Worm (Caenorhabditis elegans): ENCODE results near the gene srv-22.
A peak's percentile ranks its signal among the peaks of the same experiment; 100 is the strongest.

The srv-22 gene

ce11 chrIV:5879853-5880252 is at the start of gene srv-22:
TSS of gene srv-22 (minus strand) at chrIV:5879953.
- TF ChIP-seq ces-1 (GFP tag; optimal IDR thresholded peaks at IDR 0.05) = no peak
- no peak for TF ChIP-seq snpc-1.2 (GFP tag; IDR thresholded peaks at IDR 0.05)
- TF ChIP-seq zfp-3 (GFP tag; conservative IDR thresholded peaks at IDR 0.05) = no peak
- TF ChIP-seq unc-62 (GFP tag; optimal IDR thresholded peaks at IDR 0.05 in 1 of 2) = no peak
- no peak for TF ChIP-seq unc-62 (tag; optimal IDR thresholded peaks at IDR 0.05)
- TF ChIP-seq lin-13 (GFP tag; optimal IDR thresholded peaks at IDR 0.05) = no peak
- no peak for TF ChIP-seq ama-1 (optimal IDR thresholded peaks at IDR 0.05)
- TF ChIP-seq mxl-2 (GFP tag; conservative IDR thresholded peaks at IDR 0.05) = no peak
- TF ChIP-seq egl-43 (GFP tag; IDR thresholded peaks at IDR 0.05) = no peak
- no peak for TF ChIP-seq hlh-30 (tag; optimal IDR thresholded peaks at IDR 0.05; ENCODE audit: insufficient read depth)

DNA sequence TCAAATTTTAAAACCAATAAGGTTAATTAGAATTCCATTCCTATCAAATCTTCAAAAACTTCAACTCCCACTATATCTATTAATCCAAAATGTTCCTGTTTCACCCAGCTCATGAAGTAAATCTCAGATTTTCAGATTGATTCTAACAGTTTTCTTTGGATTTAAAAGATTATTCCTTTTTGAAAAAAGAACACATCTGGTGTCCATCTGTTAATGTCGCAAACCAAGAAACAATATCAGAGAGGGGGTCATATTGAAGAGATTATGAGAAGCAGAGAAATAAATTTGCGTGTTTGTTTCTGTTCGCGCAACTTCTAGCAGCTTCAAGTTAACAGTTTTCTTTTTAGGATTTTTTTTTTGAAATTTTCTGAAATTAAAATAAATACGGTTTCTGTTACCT is 49.2 kb upstream of the srv-22 start:
- TF ChIP-seq jun-1 (tag; optimal IDR thresholded peaks at IDR 0.05) = no peak
- peak in 1 of 2 experiments; percentile 1 for TF ChIP-seq unc-62 (GFP tag; optimal IDR thresholded peaks at IDR 0.05 in 1 of 2)
- TF ChIP-seq unc-62 (tag; optimal IDR thresholded peaks at IDR 0.05) = no peak

DNA sequence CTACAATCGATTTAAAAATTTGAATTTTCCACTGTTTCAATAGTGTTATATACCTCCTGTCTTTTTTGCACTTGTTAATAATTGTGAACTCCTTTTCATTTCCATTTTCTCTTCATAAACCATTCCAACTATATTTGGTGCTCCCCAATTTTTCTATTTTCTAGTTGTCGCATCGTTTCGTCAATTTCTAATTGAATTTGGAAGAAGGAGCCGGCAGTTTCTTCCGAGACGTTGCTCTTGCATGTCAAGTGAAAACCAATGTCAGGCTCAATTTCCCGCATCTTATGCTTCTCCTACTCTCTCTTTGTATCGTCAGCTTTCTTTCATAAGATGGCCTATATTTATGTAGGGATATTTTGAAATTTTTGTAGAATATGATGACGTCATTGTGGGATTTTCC is 48.1 kb upstream of the srv-22 start:
- TF ChIP-seq unc-62 (GFP tag; optimal IDR thresholded peaks at IDR 0.05 in 1 of 2) = peak in 1 of 2 experiments; percentile 54
- no peak for TF ChIP-seq unc-62 (tag; optimal IDR thresholded peaks at IDR 0.05)
- TF ChIP-seq nhr-102 (tag; optimal IDR thresholded peaks at IDR 0.05) = no peak
- peak; percentile 51 for TF ChIP-seq ces-1 (GFP tag; optimal IDR thresholded peaks at IDR 0.05)

- no peak for TF ChIP-seq ZK337.2 (GFP tag; IDR thresholded peaks at IDR 0.05)
- no peak for TF ChIP-seq lin-38 (GFP tag; IDR thresholded peaks at IDR 0.05)
- no peak for TF ChIP-seq mes-2 (tag; optimal IDR thresholded peaks at IDR 0.05; ENCODE audit: poor library complexity, severe bottlenecking)
- TF ChIP-seq nhr-28 (tag; optimal IDR thresholded peaks at IDR 0.05) = peak; percentile 8
- no peak for TF ChIP-seq daf-12 (tag; optimal IDR thresholded peaks at IDR 0.05)
- TF ChIP-seq aha-1 (tag) = peak; percentile 85
- peak; percentile 44 for TF ChIP-seq mxl-3 (GFP tag; optimal IDR thresholded peaks at IDR 0.05)
These were observed 46.9 kb upstream of the srv-22 start for ce11 chrIV:5926643-5927042.

DNA sequence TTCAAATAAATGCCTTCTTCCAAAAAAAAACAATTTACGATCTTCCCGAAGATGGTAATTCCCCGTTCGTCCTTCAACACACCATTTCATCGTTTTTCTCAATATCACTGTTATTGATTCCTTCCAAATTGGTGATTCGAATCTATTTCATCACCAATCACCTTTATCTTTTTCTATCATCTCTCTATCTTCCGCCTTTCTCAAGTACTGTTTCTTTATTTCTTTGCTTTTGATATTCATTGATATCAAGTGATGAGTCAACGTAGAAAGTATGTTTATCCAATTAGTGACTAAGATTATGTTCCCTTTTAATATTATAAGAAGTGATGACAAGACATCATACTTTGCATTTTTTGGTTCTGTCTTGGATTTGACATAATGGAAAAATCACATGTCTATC is 44.5 kb upstream of the srv-22 start:
- TF ChIP-seq fos-1 (tag; optimal IDR thresholded peaks at IDR 0.05) (no peak), Y48G9A.11 (GFP tag; IDR thresholded peaks at IDR 0.05) (no peak), sdz-12 (GFP tag; optimal IDR thresholded peaks at IDR 0.05) (no peak), snpc-1.2 (GFP tag; IDR thresholded peaks at IDR 0.05) (no peak), mxl-3 (GFP tag; optimal IDR thresholded peaks at IDR 0.05) (no peak), lin-1 (GFP tag; IDR thresholded peaks at IDR 0.05) (no peak)

DNA sequence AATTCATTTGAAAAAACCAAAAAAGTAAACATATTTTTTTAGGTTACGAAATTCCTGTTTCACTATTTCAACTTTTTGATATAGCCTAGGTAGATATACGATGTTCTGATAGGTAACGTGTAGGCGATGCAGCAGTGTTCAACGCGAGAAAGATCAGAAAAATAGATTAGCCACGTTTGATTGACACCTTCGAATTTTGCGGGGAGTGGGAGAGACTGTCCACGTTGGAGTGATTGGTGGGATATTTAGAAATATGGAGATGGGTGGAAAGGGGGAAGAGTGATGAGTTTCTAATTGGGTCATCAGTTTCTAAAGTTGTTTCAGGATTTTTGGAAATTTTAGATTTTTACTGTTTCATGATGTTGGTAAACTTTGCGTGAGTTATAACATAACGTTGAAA is 43.4 kb upstream of the srv-22 start:
- TF ChIP-seq unc-62 (GFP tag; optimal IDR thresholded peaks at IDR 0.05 in 1 of 2) (peak in 1 of 2 experiments; percentile 90), unc-62 (tag; optimal IDR thresholded peaks at IDR 0.05) (no peak), pqm-1 (tag; optimal IDR thresholded peaks at IDR 0.05) (no peak)

- no peak for TF ChIP-seq aha-1 (tag)
- TF ChIP-seq ceh-28 (tag; optimal IDR thresholded peaks at IDR 0.05) = peak; percentile 71
These were observed 37.3 kb upstream of the srv-22 start, which contains the start of gene dhhc-13 for ce11 chrIV:5917026-5917425. TSS of gene dhhc-13 (plus strand) at chrIV:5917326.

DNA sequence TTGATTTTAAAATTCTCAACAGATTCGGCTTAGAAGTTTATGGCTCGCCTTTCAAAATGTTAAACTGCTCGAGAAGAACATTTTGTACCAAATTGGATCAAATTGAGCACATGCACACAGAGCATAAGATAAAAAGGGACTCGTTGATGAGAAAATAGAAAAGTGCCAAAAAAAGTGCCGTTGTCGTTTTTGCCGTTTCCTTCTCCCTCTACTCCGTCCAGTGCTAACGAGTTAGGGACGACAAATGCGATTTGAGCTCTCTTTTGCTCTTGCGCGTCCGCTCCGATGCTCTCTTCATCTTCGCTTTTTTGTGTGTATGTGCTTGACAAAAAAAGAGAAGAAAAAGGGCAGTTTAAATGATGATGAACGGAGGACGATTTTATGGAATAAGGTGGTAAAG is 35.4 kb upstream of the srv-22 start:
- no peak for TF ChIP-seq R02D3.7 (tag; optimal IDR thresholded peaks at IDR 0.05)
- TF ChIP-seq fkh-10 (GFP tag; optimal IDR thresholded peaks at IDR 0.05) = peak; percentile 90
- TF ChIP-seq pqm-1 (tag; optimal IDR thresholded peaks at IDR 0.05) = no peak
- no peak for TF ChIP-seq lir-3 (tag; optimal IDR thresholded peaks at IDR 0.05)
- TF ChIP-seq ceh-28 (tag; optimal IDR thresholded peaks at IDR 0.05) = no peak
- TF ChIP-seq dmd-6 (GFP tag; IDR thresholded peaks at IDR 0.05) = no peak
- TF ChIP-seq lim-7 (GFP tag; IDR thresholded peaks at IDR 0.05) = no peak
- TF ChIP-seq ces-1 (GFP tag; optimal IDR thresholded peaks at IDR 0.05) = peak; percentile 64
- no peak for TF ChIP-seq unc-39 (tag; optimal IDR thresholded peaks at IDR 0.05)
- no peak for TF ChIP-seq nhr-77 (tag; optimal IDR thresholded peaks at IDR 0.05)
- no peak for TF ChIP-seq zip-2 (tag; optimal IDR thresholded peaks at IDR 0.05)
- TF ChIP-seq tag-97 (GFP tag; IDR thresholded peaks at IDR 0.05) = no peak
- TF ChIP-seq saeg-2 (GFP tag; IDR thresholded peaks at IDR 0.05) = no peak
- peak; percentile 66 for TF ChIP-seq aha-1 (tag)

All from whole organism, L4 larva.